Fruit fly (Drosophila melanogaster) S2 (cell line): ENCODE measurements around the gene Kap-alpha3.

Experiments used
- CG8478 ChIP-seq: fragments of >200 bp; optimal IDR thresholded peaks from 2 replicates; lab custom pipeline; 2018
- CTCF ChIP-seq, 2 experiments: fragments of >200 bp; optimal IDR thresholded peaks; 2 replicates each; lab custom pipeline; 2018

Kap-alpha3 gene

DNA sequence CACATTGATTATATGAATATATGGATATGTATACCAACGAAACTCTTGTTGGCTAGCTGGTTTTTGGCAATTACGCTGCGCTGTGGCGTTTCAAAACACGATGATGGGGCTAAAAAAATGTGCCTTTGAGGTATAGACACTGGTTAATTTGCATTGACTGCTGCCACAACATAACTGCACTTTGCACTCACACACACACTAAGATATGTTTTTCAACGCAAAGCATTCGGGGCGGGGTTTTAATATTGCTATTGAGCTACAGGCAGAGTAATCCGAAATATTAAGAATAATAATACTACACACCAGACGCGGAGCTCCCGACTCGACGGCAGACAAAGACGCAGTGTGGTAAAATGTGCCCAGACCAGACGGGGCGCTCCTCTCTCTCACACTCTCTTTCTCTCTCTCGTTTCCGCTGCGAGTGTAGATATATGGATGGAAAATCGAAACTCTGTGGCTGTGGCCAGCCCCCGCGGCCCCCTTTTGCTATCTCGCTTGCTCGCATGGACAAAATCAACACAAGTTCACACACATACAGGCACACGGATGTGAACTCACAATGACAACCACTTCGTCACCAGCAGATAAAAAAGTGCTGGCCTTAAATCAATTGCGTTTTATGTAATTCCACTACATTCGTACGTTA lies 26.4 kb downstream of the Kap-alpha3 start:
- no peak for TF ChIP-seq CTCF (optimal IDR thresholded peaks at IDR 0.05; lab: Kevin White, UChicago)
- TF ChIP-seq CG8478 (lab: Kevin White, UChicago): no peak

DNA sequence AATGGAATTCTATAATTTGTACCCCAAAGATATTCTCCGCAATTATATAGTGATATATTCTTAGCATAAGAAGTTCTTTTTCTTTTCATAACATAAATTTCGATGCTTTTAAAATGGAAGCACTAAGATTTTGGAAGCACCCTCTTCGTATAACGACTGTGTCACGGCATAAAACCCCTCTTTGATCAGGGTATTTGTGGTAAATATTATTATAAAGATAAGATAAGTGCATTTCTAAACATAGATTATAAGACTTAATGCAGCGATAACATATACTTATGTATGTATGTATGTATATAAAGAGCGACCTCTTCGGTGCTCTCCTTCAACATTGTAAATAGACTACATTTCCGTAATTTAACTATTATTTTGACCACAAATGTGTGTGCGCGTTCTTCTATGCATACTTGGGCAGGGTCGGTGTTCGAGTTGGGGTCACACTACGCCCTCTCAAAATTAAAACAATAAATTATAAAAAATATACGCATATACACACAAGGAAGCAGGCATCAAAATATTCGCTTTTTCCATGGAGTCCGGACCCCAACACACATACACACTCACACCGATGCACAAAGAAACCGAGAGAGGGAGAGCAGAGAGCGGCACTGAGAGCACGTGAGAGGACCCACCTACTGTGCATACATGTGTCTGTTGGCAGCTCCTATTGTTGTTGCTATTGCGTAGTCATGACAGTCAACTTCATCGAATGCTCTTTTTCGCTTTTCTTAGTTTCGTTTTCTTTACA lies 27.1 kb downstream of the Kap-alpha3 start:
- no peak for TF ChIP-seq CTCF (optimal IDR thresholded peaks at IDR 0.05; lab: Kevin White, UChicago)
- TF ChIP-seq CG8478 (lab: Kevin White, UChicago): no peak

DNA sequence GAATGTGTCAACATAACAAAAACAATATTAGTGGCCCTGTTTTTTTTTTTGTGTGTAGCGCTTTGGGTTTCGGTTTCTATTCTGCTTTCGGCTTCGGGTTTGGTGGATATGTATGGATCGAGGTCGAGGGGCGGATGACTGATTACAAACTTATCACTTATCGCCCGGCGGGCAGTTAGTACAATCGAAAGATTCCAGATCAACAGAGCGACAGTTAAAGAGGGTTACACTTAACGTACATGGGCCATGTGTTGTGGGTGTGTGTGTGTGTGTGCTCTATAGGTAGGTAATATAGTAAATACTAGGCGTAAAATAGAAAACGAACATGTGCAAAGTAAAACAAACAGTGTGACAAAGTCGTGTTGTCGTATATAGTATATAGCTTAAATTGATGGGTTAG lies 28.8 kb downstream of the Kap-alpha3 start:
- TF ChIP-seq CG8478 (lab: Kevin White, UChicago) (no peak), CTCF (optimal IDR thresholded peaks at IDR 0.05; lab: Kevin White, UChicago) (no peak)

DNA sequence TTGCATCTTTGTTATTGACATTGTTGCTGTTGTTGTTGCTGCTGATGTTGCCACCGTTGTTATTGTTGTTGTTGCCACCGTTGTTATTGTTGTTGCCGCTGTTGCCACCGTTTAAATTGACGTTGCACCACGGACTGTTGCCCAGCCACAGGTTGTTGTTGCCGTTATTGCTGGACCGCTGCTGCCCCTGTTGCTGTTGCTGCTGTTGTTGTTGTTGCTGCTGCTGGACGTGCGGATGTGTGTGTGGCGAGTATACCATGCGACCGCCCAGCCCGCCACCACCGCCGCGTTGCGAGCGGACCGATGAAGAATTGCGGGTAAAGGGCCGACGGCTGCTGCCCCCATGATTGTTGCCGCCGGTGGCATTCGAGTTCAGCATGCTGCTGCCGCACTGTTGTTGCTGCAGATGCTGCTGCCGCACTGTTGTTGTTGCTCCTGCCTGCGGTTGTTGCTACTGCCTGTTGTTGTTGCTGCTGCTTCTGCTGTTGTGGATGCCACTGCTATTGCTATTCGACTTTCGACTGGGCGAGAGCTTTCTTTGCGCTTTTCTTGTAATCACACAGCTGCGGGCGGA lies 30.6 kb downstream of the Kap-alpha3 start:
- TF ChIP-seq CTCF (optimal IDR thresholded peaks at IDR 0.05; lab: Kevin White, UChicago): no peak
- no peak for TF ChIP-seq CG8478 (lab: Kevin White, UChicago)

DNA sequence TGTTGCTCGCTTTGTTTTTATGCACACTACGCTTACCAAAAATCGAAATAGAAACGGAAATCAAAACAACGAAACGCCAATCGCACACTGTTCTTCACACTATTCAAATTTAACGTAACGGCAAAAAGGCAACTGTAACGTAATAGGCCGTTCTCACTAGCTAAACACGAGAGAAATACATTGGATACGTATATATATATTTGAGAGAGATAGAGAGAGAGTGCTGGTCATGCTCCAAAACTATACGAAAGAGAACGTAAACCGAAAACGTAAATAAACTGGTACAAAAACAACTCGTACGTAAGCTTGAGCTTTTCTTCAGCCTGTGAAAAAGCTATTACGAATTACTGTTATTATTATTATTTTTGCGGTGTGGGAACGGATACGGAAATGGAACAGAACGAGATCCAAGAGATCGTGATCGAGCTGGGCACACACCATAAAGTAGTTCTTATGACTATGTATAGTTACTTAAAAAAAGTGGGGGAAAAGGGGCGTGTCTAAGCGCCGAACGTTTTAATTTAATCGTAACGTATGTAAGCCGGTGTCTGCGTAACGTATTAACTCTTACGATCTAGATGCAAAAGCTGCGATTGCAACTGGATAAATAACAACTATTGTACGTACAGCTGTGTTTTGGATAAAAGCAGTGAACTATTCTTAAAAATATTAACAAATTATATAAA lies 33.9 kb downstream of the Kap-alpha3 start:
- TF ChIP-seq CTCF (optimal IDR thresholded peaks at IDR 0.05; lab: Kevin White, UChicago): no peak
- no peak for TF ChIP-seq CG8478 (lab: Kevin White, UChicago)

DNA sequence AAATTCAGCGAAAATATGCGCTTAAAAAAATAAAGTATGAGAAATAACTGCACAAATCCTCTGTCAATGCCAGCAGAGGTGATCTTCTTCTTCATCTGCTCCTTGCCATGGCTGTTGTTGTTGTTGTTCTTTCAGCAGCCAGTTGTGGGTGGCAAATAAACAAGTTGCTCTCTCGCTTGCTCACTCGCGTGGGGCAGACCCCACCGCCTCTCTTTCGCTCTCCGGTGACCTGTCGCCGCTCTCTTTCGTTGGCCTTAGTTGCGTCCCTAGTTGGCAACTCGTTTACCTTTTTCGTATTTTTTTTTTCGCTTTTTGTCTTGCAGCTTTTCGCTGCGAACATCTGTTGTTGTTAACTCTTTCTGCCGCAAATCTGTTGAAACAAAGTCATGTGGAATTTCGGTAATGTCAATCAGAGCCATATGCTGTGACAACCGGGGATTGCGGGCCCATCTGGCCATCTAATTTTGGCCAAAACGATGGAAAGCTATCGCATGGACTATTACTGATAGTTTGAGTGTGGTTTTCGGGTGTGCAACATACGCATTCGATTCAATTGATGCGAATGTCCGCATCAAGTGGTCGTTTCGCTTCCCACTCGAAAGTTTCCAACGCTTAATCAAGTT lies 42.8 kb downstream of the Kap-alpha3 start:
- no peak for TF ChIP-seq CG8478 (lab: Kevin White, UChicago)
- TF ChIP-seq CTCF (optimal IDR thresholded peaks at IDR 0.05; lab: Kevin White, UChicago): no peak

DNA sequence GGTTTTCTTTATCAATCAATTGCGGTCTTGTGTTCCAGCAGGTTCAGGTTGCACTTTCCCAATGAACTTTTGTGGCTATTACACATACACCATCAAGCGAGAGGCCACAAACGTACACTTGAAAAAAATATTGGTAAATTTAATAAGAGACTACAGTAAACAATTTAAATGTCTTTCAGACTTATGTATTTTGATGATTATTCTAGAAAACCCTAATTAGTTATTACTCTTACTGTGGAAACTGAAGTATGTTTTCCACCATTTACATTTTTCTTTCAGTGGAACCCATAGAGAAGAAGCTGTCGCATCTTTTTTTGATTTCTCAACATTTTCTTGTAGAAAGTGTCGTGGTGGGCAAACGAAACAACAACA lies 43.4 kb downstream of the Kap-alpha3 start:
- TF ChIP-seq CG8478 (lab: Kevin White, UChicago): no peak
- no peak for TF ChIP-seq CTCF (optimal IDR thresholded peaks at IDR 0.05; lab: Kevin White, UChicago)

DNA sequence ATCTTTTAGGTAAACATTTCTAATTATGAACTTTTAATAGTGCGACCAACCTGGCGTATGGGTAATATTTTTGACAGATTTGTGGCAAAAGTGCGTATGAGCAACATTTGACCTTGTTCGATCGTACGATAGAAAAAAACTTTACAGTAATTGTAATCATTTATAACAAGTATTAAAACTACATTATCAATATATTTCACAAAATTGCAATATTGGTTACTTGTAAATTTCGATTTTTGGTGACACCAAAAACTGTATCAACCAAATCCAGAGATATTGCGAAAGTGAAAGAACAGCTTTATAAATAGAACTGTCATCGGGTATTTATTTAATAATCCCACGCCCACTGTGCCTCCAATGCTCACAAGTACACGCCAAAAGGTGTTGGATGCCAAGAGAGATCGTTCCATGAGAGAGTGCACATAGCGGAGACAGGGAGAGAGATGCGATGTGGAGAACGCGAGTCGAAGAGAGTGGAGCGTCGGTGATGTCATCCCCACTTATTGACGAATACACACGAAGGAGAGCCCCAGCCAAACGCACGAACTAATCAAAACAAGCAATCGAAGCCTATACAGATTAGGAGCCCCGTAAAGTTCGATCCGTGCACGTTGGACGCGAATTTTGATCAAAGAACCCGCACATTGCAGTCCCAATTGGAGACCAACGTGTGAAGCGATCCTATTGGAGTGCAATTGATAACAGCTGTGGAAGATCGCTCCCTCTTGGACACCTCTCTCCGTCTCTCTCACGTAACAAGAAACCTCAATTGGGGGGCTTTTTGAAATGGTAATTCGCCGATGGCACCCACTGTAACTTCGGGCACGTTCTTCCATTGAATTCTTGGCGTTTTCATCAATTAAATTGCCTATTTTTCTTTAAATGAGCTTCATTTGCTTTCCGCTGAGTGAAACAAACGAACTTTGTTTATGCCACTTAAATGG lies 44.1 kb downstream of the Kap-alpha3 start:
- TF ChIP-seq CTCF (optimal IDR thresholded peaks at IDR 0.05; lab: Kevin White, UChicago) (no peak), CG8478 (lab: Kevin White, UChicago) (no peak)

DNA sequence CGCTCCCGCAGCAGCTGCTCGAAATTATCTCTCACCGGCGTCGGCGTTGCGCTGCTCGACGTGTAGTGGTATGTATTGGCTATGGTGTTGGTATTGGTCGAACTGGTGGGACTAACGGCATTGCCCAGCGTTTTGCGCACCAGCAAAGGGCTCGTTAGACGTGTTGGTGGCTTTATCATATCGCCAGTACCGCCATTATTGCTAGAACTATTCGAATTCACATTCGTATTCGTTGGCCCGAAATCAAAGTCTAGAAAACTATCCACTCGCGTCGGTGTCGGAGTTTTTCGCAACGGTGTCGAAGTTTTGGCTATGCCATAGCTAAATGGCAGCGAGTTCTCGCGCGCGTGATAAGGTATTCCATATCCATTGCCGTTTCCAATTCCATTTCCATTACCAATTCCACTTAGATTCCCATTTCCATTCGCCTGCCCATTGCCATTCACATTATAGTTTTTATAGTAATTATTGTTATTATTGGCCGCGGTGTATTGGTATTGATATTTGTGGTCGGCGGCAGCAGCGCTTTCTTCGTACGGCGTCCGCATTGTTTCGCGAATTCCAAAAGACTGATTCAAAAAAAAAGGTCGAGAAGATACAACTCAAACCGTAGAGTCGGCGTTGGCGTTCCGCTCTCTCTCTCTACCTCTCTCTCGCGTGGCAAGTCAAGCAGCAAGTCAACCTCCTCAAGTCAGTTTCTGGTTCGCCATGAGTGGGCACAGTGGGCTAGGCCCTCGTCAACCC lies 44.9 kb downstream of the Kap-alpha3 start, which contains the start of gene by:
TSS of gene by (minus strand) at position 575 of the 744 bp plus-strand sequence.
- TF ChIP-seq CTCF (optimal IDR thresholded peaks at IDR 0.05; lab: Kevin White, UChicago): no peak
- TF ChIP-seq CG8478 (lab: Kevin White, UChicago): no peak

DNA sequence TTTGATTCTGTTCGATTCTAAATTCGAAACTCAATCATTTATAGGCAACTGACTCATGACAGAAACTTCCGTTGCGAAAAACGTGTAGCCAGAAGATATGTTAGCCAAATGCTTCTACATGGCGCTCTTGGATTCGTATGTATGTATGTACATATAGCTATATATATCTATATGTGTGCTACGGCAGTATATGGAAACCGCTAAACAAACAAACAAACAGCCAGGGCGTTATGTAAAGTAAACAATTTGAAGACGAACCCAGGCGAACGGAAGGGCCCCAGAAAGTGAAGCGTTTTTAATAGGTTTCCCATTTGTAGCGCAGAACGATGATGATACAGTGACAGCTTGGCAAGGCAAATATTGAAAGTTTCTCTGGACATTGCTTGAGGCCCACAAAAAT lies 47.6 kb downstream of the Kap-alpha3 start:
- TF ChIP-seq CTCF (optimal IDR thresholded peaks at IDR 0.05; lab: Kevin White, UChicago) (no peak), CG8478 (lab: Kevin White, UChicago) (no peak)

DNA sequence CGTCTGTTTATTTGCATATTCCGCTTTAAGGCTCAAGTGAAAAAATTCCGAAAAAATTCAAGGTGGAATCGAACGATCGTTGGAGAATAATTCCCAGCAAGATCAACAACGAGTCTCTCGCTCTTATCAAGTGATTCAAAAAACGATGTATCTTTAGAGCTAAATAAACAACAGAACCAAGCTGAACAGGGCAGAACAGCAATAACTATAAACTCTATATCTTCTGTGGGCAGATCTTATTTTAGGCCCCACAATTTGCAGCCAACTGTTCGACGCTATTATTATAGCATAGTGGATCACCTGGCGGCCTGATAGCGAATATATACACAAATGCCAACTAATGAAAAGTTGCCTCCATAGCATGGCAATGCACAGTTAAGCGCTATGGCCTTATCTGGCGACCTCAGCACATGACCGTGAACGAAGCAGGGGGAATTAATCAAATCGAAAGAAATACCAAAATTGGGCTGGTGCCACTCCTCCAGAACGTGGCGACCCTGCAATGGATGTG lies 48.1 kb downstream of the Kap-alpha3 start:
- TF ChIP-seq CG8478 (lab: Kevin White, UChicago): no peak
- TF ChIP-seq CTCF (optimal IDR thresholded peaks at IDR 0.05; lab: Kevin White, UChicago): no peak
